Worm (Caenorhabditis elegans) whole organism, L3 larva: Measurements from ENCODE around the gene rbm-17.

Experiments used
- ama-1 ChIP-seq: fragments of 150-350 bp; optimal IDR thresholded peaks from 2 replicates; lab custom pipeline; 2018
- ceh-16 ChIP-seq: sonication (generic microtip); optimal IDR thresholded peaks from 2 replicates; lab custom pipeline; 2017; ENCODE audit warnings: missing biosample characterization, missing genetic modification characterization
- elt-2 ChIP-seq: sonication (generic microtip); optimal IDR thresholded peaks from 2 replicates; lab custom pipeline; 2016; ENCODE audit warnings: missing genetic modification reagents, mild to moderate bottlenecking, missing genetic modification characterization, missing compliant biosample characterization
- eor-1 ChIP-seq, 2 experiments: fragments of 150-350 bp; optimal IDR thresholded peaks; 2 replicates each; lab custom pipeline; 2014 to 2018; ENCODE audit warnings: missing biosample characterization in 2 of 2, missing genetic modification characterization in 2 of 2
- fkh-10 ChIP-seq: sonication (generic microtip); optimal IDR thresholded peaks from 2 replicates; lab custom pipeline; 2017; ENCODE audit warnings: missing biosample characterization, missing genetic modification reagents, missing genetic modification characterization
- jun-1 ChIP-seq: fragments of 150-350 bp; optimal IDR thresholded peaks from 2 replicates; lab custom pipeline; 2014; ENCODE audit warnings: missing biosample characterization, missing genetic modification reagents, missing genetic modification characterization
- lin-15B ChIP-seq: fragments of 150-350 bp; optimal IDR thresholded peaks from 2 replicates; lab custom pipeline; 2014; ENCODE audit warnings: missing biosample characterization, missing genetic modification characterization
- lin-39 ChIP-seq: fragments of 150-350 bp; optimal IDR thresholded peaks from 2 replicates; lab custom pipeline; 2018; ENCODE audit warnings: missing biosample characterization, missing genetic modification reagents, missing genetic modification characterization
- pqm-1 ChIP-seq: fragments of 150-350 bp; optimal IDR thresholded peaks from 2 replicates; lab custom pipeline; 2017; ENCODE audit warnings: missing biosample characterization, missing genetic modification characterization, inconsistent platforms
- tbx-2 ChIP-seq: sonication (generic microtip); optimal IDR thresholded peaks from 2 replicates; lab custom pipeline; 2016; ENCODE audit warnings: mild to moderate bottlenecking, missing genetic modification characterization, missing compliant biosample characterization
- unc-39 ChIP-seq: sonication (generic microtip); optimal IDR thresholded peaks from 4 replicates; lab custom pipeline; 2017; ENCODE audit warnings: missing biosample characterization, missing genetic modification characterization
- zag-1 ChIP-seq: fragments of 150-350 bp; optimal IDR thresholded peaks from 2 replicates; lab custom pipeline; 2014; ENCODE audit warnings: missing biosample characterization, missing genetic modification characterization

DNA sequence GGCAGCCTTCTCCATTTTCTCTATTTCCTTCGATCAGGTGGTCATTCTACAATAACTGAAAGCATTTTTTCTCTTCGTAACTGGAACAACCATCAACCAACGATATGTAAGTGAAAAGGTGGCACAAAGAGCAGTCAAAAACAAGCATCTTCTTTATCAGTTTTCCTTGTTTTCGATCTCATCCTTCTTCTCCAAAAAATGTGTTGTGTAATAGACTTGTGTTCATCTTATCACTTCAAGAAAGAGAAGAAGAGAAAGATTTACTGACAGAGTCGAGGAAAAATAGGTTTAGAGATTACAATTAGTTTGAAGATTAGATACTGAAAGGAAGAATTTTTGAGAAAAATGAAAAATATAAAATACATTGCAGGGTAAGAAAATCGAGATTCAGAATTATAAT is 7.2 kb downstream of the rbm-17 start:
- TF ChIP-seq elt-2 (tag; lab: Kevin White, UChicago) (peak; percentile 3), eor-1 (tag; optimal IDR thresholded peaks at IDR 0.05; lab: Kevin White, UChicago) (no peak), lin-15B (tag; lab: Kevin White, UChicago) (no peak), pqm-1 (tag; lab: Kevin White, UChicago) (no peak), lin-39 (no peak), ceh-16 (tag; lab: Kevin White, UChicago) (no peak), zag-1 (tag; lab: Kevin White, UChicago) (no peak), ama-1 (peak; percentile 14), jun-1 (tag; lab: Kevin White, UChicago) (no peak), unc-39 (tag; lab: Kevin White, UChicago) (no peak), fkh-10 (no peak), tbx-2 (tag; lab: Kevin White, UChicago) (no peak)
